Worm (Caenorhabditis elegans) whole organism, L4 larva: ENCODE results near the gene ral-1.

Experiments
- F10B5.3 ChIP-seq: sonication (generic microtip); optimal IDR thresholded peaks from 2 replicates; lab custom pipeline; 2016; ENCODE audit warnings: mild to moderate bottlenecking, missing genetic modification characterization, missing compliant biosample characterization
- F37D6.2 ChIP-seq: sonication (generic microtip); optimal IDR thresholded peaks from 2 replicates; lab custom pipeline; 2016; ENCODE audit warnings: mild to moderate bottlenecking, missing genetic modification characterization, missing compliant biosample characterization
- F44E2.7 ChIP-seq: fragments of 200-800 bp; sonication (Bioruptor generic); IDR thresholded peaks from 2 replicates; pipeline ENCODE4 v2.1.2; 2022; ENCODE audit warnings: missing genetic modification characterization, missing compliant biosample characterization
- T20F7.1 ChIP-seq: fragments of 200-800 bp; sonication (Bioruptor generic); optimal IDR thresholded peaks from 2 replicates; lab custom pipeline; 2018; ENCODE audit warnings: mild to moderate bottlenecking, missing genetic modification characterization, missing compliant biosample characterization
- T26A8.4 ChIP-seq: fragments of 200-800 bp; sonication (Bioruptor generic); IDR thresholded peaks from 2 replicates; pipeline ENCODE4 v1.3.6; 2022; ENCODE audit warnings: missing genetic modification characterization, missing compliant biosample characterization
- Y5F2A.4 ChIP-seq: fragments of 200-800 bp; sonication (Bioruptor generic); optimal IDR thresholded peaks from 2 replicates; lab custom pipeline; 2018; ENCODE audit warnings: mild to moderate bottlenecking, missing genetic modification characterization, missing compliant biosample characterization
- aha-1 ChIP-seq: fragments of 150-350 bp; peaks from one replicate; lab custom pipeline; 2014; ENCODE audit warnings: missing biosample characterization, missing genetic modification characterization
- daf-16 ChIP-seq, 3 experiments: sonication (generic microtip); optimal IDR thresholded peaks; 2 replicates each; lab custom pipeline; 2016 to 2017; ENCODE audit warnings: missing genetic modification characterization in 3 of 3, missing genetic modification reagents in 3 of 3, mild to moderate bottlenecking in 2 of 3, missing compliant biosample characterization in 2 of 3, missing biosample characterization in 1 of 3, moderate library complexity in 1 of 3
- daf-19 ChIP-seq: fragments of 200-800 bp; sonication (Bioruptor generic); conservative IDR thresholded peaks from 2 replicates; pipeline ENCODE4 v1.3.6; 2022; ENCODE audit warnings: missing genetic modification characterization, missing compliant biosample characterization
- dmd-9 ChIP-seq: fragments of 200-800 bp; sonication (Bioruptor generic); IDR thresholded peaks from 2 replicates; pipeline ENCODE4 v1.3.6; 2022; ENCODE audit warnings: missing genetic modification reagents, missing genetic modification characterization, missing compliant biosample characterization
- dpl-1 ChIP-seq: fragments of 150-350 bp; optimal IDR thresholded peaks from 2 replicates; lab custom pipeline; 2014; ENCODE audit warnings: missing biosample characterization, missing genetic modification reagents, missing genetic modification characterization
- dve-1 ChIP-seq: sonication (generic microtip); optimal IDR thresholded peaks from 2 replicates; lab custom pipeline; 2017; ENCODE audit warnings: antibody characterized with exemption, mild to moderate bottlenecking, missing genetic modification characterization, missing compliant biosample characterization; ENCODE audit not compliant: insufficient read depth
- egl-27 ChIP-seq: sonication (generic microtip); optimal IDR thresholded peaks from 3 replicates; lab custom pipeline; 2017; ENCODE audit warnings: missing biosample characterization, missing genetic modification reagents, missing genetic modification characterization
- fkh-10 ChIP-seq: fragments of 150-350 bp; optimal IDR thresholded peaks from 2 replicates; lab custom pipeline; 2014; ENCODE audit warnings: missing biosample characterization, missing genetic modification reagents, missing genetic modification characterization
- fos-1 ChIP-seq: fragments of 150-350 bp; optimal IDR thresholded peaks from 2 replicates; lab custom pipeline; 2014; ENCODE audit warnings: missing biosample characterization, missing genetic modification characterization
- hif-1 ChIP-seq, 2 experiments: sonication (generic microtip); optimal IDR thresholded peaks; 2 replicates each; lab custom pipeline; 2016 to 2017; ENCODE audit warnings: missing compliant biosample characterization in 2 of 2, missing genetic modification characterization in 2 of 2, missing genetic modification reagents in 2 of 2, missing genotype in 2 of 2, mild to moderate bottlenecking in 1 of 2
- hlh-11 ChIP-seq: fragments of 200-800 bp; sonication (Bioruptor generic); optimal IDR thresholded peaks from 2 replicates; lab custom pipeline; 2018; ENCODE audit warnings: mild to moderate bottlenecking, missing genetic modification characterization, missing compliant biosample characterization
- hlh-30 ChIP-seq: sonication (generic microtip); optimal IDR thresholded peaks from 2 replicates; lab custom pipeline; 2017; ENCODE audit warnings: antibody characterized with exemption, mild to moderate bottlenecking, missing genetic modification characterization, missing compliant biosample characterization; ENCODE audit not compliant: insufficient read depth
- hmg-1.1 ChIP-seq: fragments of 200-800 bp; sonication (Bioruptor generic); IDR thresholded peaks from 2 replicates; pipeline ENCODE4 v1.3.6; 2022; ENCODE audit warnings: missing genetic modification reagents, missing genetic modification characterization, missing compliant biosample characterization
- jun-1 ChIP-seq: fragments of 150-350 bp; optimal IDR thresholded peaks from 2 replicates; lab custom pipeline; 2014; ENCODE audit warnings: missing biosample characterization, missing genetic modification reagents, missing genetic modification characterization
- lin-1 ChIP-seq: fragments of 200-800 bp; sonication (Bioruptor generic); IDR thresholded peaks from 2 replicates; pipeline ENCODE4 v1.3.6; 2022; ENCODE audit warnings: missing genetic modification reagents, missing genetic modification characterization, missing compliant biosample characterization
- lin-13 ChIP-seq: fragments of 150-350 bp; optimal IDR thresholded peaks from 2 replicates; lab custom pipeline; 2014; ENCODE audit warnings: missing biosample characterization, missing genetic modification reagents, missing genetic modification characterization
- lin-29 ChIP-seq: fragments of 200-800 bp; sonication (Bioruptor generic); IDR thresholded peaks from 2 replicates; pipeline ENCODE4 v1.3.6; 2022; ENCODE audit warnings: missing genetic modification reagents, missing genetic modification characterization, missing compliant biosample characterization
- lin-38 ChIP-seq: fragments of 200-800 bp; sonication (Bioruptor generic); IDR thresholded peaks from 2 replicates; pipeline ENCODE4 v1.3.6; 2022; ENCODE audit warnings: missing genetic modification reagents, missing genetic modification characterization, missing compliant biosample characterization
- madf-5 ChIP-seq, 2 experiments: fragments of 200-800 bp; sonication (Bioruptor generic); IDR thresholded peaks; 2 replicates each; pipeline ENCODE4 v1.3.6; 2022; ENCODE audit warnings: missing compliant biosample characterization in 2 of 2, missing genetic modification characterization in 2 of 2
- mdl-1 ChIP-seq, 2 experiments: fragments of 150-350 bp in 1 of 2; sonication (generic microtip) in 1 of 2; optimal IDR thresholded peaks; 2 replicates each; lab custom pipeline; 2014 to 2017; ENCODE audit warnings: missing biosample characterization in 2 of 2, missing genetic modification characterization in 2 of 2
- mep-1 ChIP-seq: fragments of 150-350 bp; sonication (generic microtip); optimal IDR thresholded peaks from 3 replicates; lab custom pipeline; 2014; ENCODE audit warnings: missing biosample characterization, missing genetic modification characterization
- mes-2 ChIP-seq: sonication (generic microtip); optimal IDR thresholded peaks from 2 replicates; lab custom pipeline; 2016; ENCODE audit warnings: missing genotype, mild to moderate bottlenecking, missing genetic modification characterization, missing compliant biosample characterization; ENCODE audit not compliant: poor library complexity, severe bottlenecking
- nhr-11 ChIP-seq: fragments of 150-350 bp; optimal IDR thresholded peaks from 2 replicates; lab custom pipeline; 2014; ENCODE audit warnings: missing biosample characterization, missing genetic modification characterization
- nhr-28 ChIP-seq: fragments of 150-350 bp; optimal IDR thresholded peaks from 2 replicates; lab custom pipeline; 2014; ENCODE audit warnings: missing biosample characterization, missing genetic modification characterization
- nhr-48 ChIP-seq: sonication (generic microtip); optimal IDR thresholded peaks from 2 replicates; lab custom pipeline; 2016; ENCODE audit warnings: mild to moderate bottlenecking, missing genetic modification characterization, missing compliant biosample characterization
- nhr-6 ChIP-seq: fragments of 150-350 bp; optimal IDR thresholded peaks from 2 replicates; lab custom pipeline; 2014; ENCODE audit warnings: missing biosample characterization, missing genetic modification characterization
- nhr-76 ChIP-seq: fragments of 150-350 bp; optimal IDR thresholded peaks from 2 replicates; lab custom pipeline; 2014; ENCODE audit warnings: missing biosample characterization, missing genetic modification characterization
- nhr-77 ChIP-seq: fragments of 150-350 bp; optimal IDR thresholded peaks from 2 replicates; lab custom pipeline; 2014; ENCODE audit warnings: missing biosample characterization, missing genetic modification characterization
- pha-4 ChIP-seq, 2 experiments: fragments of 150-350 bp in 1 of 2; fragments of 200-800 bp in 1 of 2; sonication (Bioruptor generic) in 1 of 2; IDR thresholded peaks in 1 of 2; optimal IDR thresholded peaks in 1 of 2; 2 replicates each; pipeline versions ENCODE4 v1.3.6 to Lab custom; 2014 to 2022; ENCODE audit warnings: missing genetic modification characterization in 2 of 2, missing genetic modification reagents in 2 of 2, missing biosample characterization in 1 of 2, missing compliant biosample characterization in 1 of 2
- rbr-2 ChIP-seq: sonication (generic microtip); optimal IDR thresholded peaks from 2 replicates; lab custom pipeline; 2016; ENCODE audit warnings: missing genotype, missing genetic modification characterization, missing compliant biosample characterization
- sdz-12 ChIP-seq: fragments of 200-800 bp; sonication (Bioruptor generic); optimal IDR thresholded peaks from 2 replicates; lab custom pipeline; 2018; ENCODE audit warnings: mild to moderate bottlenecking, missing genetic modification characterization, missing compliant biosample characterization
- spr-1 ChIP-seq: sonication (generic microtip); optimal IDR thresholded peaks from 2 replicates; lab custom pipeline; 2016; ENCODE audit warnings: mild to moderate bottlenecking, missing genetic modification characterization, missing compliant biosample characterization
- spr-3 ChIP-seq: fragments of 200-800 bp; sonication (Bioruptor generic); optimal IDR thresholded peaks from 2 replicates; lab custom pipeline; 2018; ENCODE audit warnings: mild to moderate bottlenecking, missing genetic modification characterization, missing compliant biosample characterization
- tra-1 ChIP-seq: fragments of 200-800 bp; sonication (Bioruptor generic); IDR thresholded peaks from 2 replicates; pipeline ENCODE4 v1.3.6; 2022; ENCODE audit warnings: missing genetic modification reagents, missing genetic modification characterization, missing compliant biosample characterization
- unc-62 ChIP-seq, 3 experiments: fragments of 150-350 bp in 1 of 3; sonication (generic microtip); optimal IDR thresholded peaks in 2 of 3; peaks in 1 of 3; 1 replicate in 1 of 3; 2 replicates in 2 of 3; lab custom pipeline; 2014 to 2017; ENCODE audit warnings: missing biosample characterization in 3 of 3, missing genetic modification characterization in 3 of 3, missing genetic modification reagents in 3 of 3, missing genotype in 1 of 3
- zip-11 ChIP-seq: fragments of 200-800 bp; sonication (Bioruptor generic); IDR thresholded peaks from 2 replicates; pipeline ENCODE4 v1.3.6; 2022; ENCODE audit warnings: missing genetic modification characterization, missing compliant biosample characterization
- zip-2 ChIP-seq: fragments of 150-350 bp; optimal IDR thresholded peaks from 2 replicates; lab custom pipeline; 2014; ENCODE audit warnings: missing biosample characterization, missing genetic modification characterization
- ztf-7 ChIP-seq: fragments of 150-350 bp; optimal IDR thresholded peaks from 2 replicates; lab custom pipeline; 2014; ENCODE audit warnings: missing biosample characterization, missing genetic modification characterization

Gene ral-1

ce11 chrIII:3273141-3273540 lies 38.0 kb upstream of the ral-1 start (continued):
- TF ChIP-seq madf-5 (GFP tag; IDR thresholded peaks at IDR 0.05; lab: Robert Waterston, UW) (no peak), nhr-11 (tag; lab: Kevin White, UChicago) (peak; percentile 28)

DNA sequence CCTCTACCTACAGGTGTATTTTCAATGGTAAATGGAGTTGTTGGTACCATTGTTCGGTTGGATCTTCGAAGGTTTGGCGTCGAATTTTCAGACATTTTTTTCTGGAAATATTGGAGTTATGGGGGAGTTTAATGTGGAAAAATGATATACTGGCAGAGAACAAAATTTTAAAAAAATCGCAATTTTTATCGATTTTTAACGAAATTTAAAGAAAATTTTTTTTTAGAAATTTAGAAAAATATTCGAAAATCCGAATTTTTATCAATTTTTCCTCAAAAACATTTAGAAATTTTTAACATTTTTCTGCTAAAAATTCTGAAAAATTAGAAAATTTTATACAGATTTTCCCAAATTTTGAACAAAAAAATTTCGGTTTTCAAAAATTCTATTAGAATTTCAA lies 32.5 kb upstream of the ral-1 start, which contains the start of gene Y53G8AM.8:
TSS of gene Y53G8AM.8 (minus strand) at position 101 of the 400 bp plus-strand sequence.
- TF ChIP-seq fkh-10 (GFP tag; lab: Kevin White, UChicago) (no peak), zip-11 (no peak), mdl-1 (tag; optimal IDR thresholded peaks at IDR 0.05; lab: Kevin White, UChicago) (no peak), hmg-1.1 (GFP tag; lab: Robert Waterston, UW) (no peak), F37D6.2 (tag; lab: Kevin White, UChicago) (no peak)

- TF ChIP-seq nhr-6 (tag; lab: Kevin White, UChicago) (peak; percentile 85), daf-16 (GFP tag; optimal IDR thresholded peaks at IDR 0.05; lab: Kevin White, UChicago) (peak in 1 of 2 experiments; percentile 18), daf-16 (tag; optimal IDR thresholded peaks at IDR 0.05; lab: Kevin White, UChicago) (peak; percentile 51), nhr-48 (tag; lab: Kevin White, UChicago) (peak; percentile 31), unc-62 (GFP tag; optimal IDR thresholded peaks at IDR 0.05 in 1 of 2; lab: Kevin White, UChicago) (peak in 1 of 2 experiments; percentile 89), unc-62 (tag; optimal IDR thresholded peaks at IDR 0.05; lab: Kevin White, UChicago) (no peak), rbr-2 (peak; percentile 37), pha-4 (GFP tag; IDR thresholded peaks at IDR 0.05; lab: Robert Waterston, UW) (peak; percentile 70), pha-4 (tag; optimal IDR thresholded peaks at IDR 0.05; lab: Kevin White, UChicago) (no peak), jun-1 (tag; lab: Kevin White, UChicago) (peak; percentile 27), tra-1 (no peak), nhr-11 (tag; lab: Kevin White, UChicago) (peak; percentile 10), hmg-1.1 (GFP tag; lab: Robert Waterston, UW) (peak; percentile 73), zip-2 (tag; lab: Kevin White, UChicago) (no peak), F44E2.7 (GFP tag; lab: Robert Waterston, UW) (no peak), fos-1 (tag; lab: Kevin White, UChicago) (no peak), F37D6.2 (tag; lab: Kevin White, UChicago) (no peak), lin-1 (GFP tag; lab: Robert Waterston, UW) (no peak), nhr-77 (tag; lab: Kevin White, UChicago) (peak; percentile 42), nhr-28 (tag; lab: Kevin White, UChicago) (peak; percentile 60), lin-13 (GFP tag; lab: Kevin White, UChicago) (peak; percentile 58), T26A8.4 (GFP tag; lab: Robert Waterston, UW) (peak; percentile 65; the same call in 1 of the 2 replicates), ztf-7 (peak; percentile 42), lin-29 (0 out of 2 replicates have a peak, but pooled peaks have one; percentile 23), dmd-9 (no peak), dpl-1 (GFP tag; lab: Kevin White, UChicago) (peak; percentile 59), mep-1 (tag; lab: Kevin White, UChicago) (peak; percentile 84), F10B5.3 (tag; lab: Kevin White, UChicago) (no peak), Y5F2A.4 (no peak), dve-1 (tag; lab: Kevin White, UChicago) (peak; percentile 91), daf-19 (GFP tag; lab: Robert Waterston, UW) (no peak), mes-2 (peak; percentile 48), hif-1 (tag; optimal IDR thresholded peaks at IDR 0.05; lab: Kevin White, UChicago) (peak in 1 of 2 experiments; percentile 14), sdz-12 (GFP tag; lab: Kevin White, UChicago) (no peak), hlh-30 (tag; lab: Kevin White, UChicago) (peak; percentile 77), nhr-76 (peak; percentile 29), hlh-11 (peak; percentile 75), lin-38 (GFP tag; lab: Robert Waterston, UW) (peak; percentile 70), spr-1 (tag; lab: Kevin White, UChicago) (no peak), spr-3 (GFP tag; lab: Kevin White, UChicago) (no peak), T20F7.1 (GFP tag; lab: Kevin White, UChicago) (no peak), mdl-1 (tag; optimal IDR thresholded peaks at IDR 0.05; lab: Kevin White, UChicago) (peak in 1 of 2 experiments; percentile 49), egl-27 (tag; lab: Kevin White, UChicago) (no peak), aha-1 (peak; percentile 96)
Measured at ce11 chrIII:3279304-3279703, 31.8 kb upstream of the ral-1 start.
